Worm (Caenorhabditis elegans) whole organism, mixed stage, embryonic: ENCODE measurements around the gene srg-46.

Experiments used
- hlh-1 ChIP-seq: fragments of 150-350 bp; optimal IDR thresholded peaks from 2 replicates; lab custom pipeline; 2014; ENCODE audit warnings: missing biosample characterization, missing genetic modification reagents, missing genetic modification characterization
- nhr-12 ChIP-seq: fragments of 150-350 bp; optimal IDR thresholded peaks from 2 replicates; lab custom pipeline; 2014; ENCODE audit warnings: missing biosample characterization, missing genetic modification characterization
- nhr-76 ChIP-seq: sonication (generic microtip); optimal IDR thresholded peaks from 2 replicates; lab custom pipeline; 2017; ENCODE audit warnings: missing biosample characterization, missing genetic modification characterization
- sem-2 ChIP-seq: fragments of 200-800 bp; sonication (Bioruptor generic); optimal IDR thresholded peaks from 2 replicates; lab custom pipeline; 2018; ENCODE audit warnings: mild to moderate bottlenecking, missing genetic modification characterization, missing compliant biosample characterization
- tbx-8 ChIP-seq: fragments of 200-800 bp; sonication (Bioruptor generic); optimal IDR thresholded peaks from 2 replicates; lab custom pipeline; 2018; ENCODE audit warnings: mild to moderate bottlenecking, missing genetic modification characterization, moderate library complexity, missing compliant biosample characterization
- unc-39 ChIP-seq: fragments of 150-350 bp; optimal IDR thresholded peaks from 2 replicates; lab custom pipeline; 2014; ENCODE audit warnings: missing biosample characterization, missing genetic modification characterization
- unc-62 ChIP-seq: fragments of 150-350 bp; optimal IDR thresholded peaks from 2 replicates; lab custom pipeline; 2014; ENCODE audit warnings: missing biosample characterization, missing genetic modification reagents, missing genetic modification characterization

DNA sequence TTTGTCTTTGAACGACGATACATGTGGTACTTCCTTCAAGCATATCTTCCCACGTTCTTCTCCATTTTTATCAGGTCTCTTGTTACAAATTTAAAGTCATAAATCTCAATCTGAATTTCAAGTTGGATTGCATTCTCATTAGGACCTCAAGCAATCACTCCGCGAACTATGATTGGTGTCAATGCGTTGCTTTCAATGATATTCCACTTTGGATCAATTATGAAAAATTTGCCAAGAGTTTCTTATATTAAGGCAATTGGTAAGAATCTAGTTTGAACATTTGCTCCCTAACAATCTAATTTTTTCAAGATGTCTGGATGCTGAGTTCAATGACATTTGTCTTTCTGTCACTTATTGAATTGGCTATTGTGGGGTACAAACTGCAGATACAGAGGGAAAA, 21.3 kb upstream of the srg-46 start:
- TF ChIP-seq sem-2 (GFP tag; lab: Kevin White, UChicago) = no peak
- TF ChIP-seq unc-39 (tag; lab: Kevin White, UChicago) = no peak
- no peak for TF ChIP-seq nhr-12
- no peak for TF ChIP-seq tbx-8 (GFP tag; lab: Kevin White, UChicago)
- no peak for TF ChIP-seq unc-62 (GFP tag; lab: Kevin White, UChicago)
- no peak for TF ChIP-seq nhr-76 (tag; lab: Kevin White, UChicago)
- TF ChIP-seq hlh-1 = no peak
